Fruit fly (Drosophila melanogaster) whole organism, embryonic: ENCODE data around the gene Pde6.
A peak's percentile ranks its signal among the peaks of the same experiment; 100 is the strongest.

Source experiments
- ATbp ChIP-seq: fragments of 200-800 bp; sonication (Bioruptor generic); optimal IDR thresholded peaks from 2 replicates; lab custom pipeline; 2017; ENCODE audit warnings: missing biosample characterization, mild to moderate bottlenecking, missing genetic modification characterization, missing genetic modification reagents
- Abd-B ChIP-seq: fragments of 200-800 bp; sonication (Bioruptor generic); optimal IDR thresholded peaks from 2 replicates; lab custom pipeline; 2018; ENCODE audit warnings: missing biosample characterization, mild to moderate bottlenecking, missing genetic modification characterization, moderate library complexity
- Antp ChIP-seq: fragments of 200-800 bp; sonication (Bioruptor generic); optimal IDR thresholded peaks from 3 replicates; lab custom pipeline; 2016; ENCODE audit warnings: missing biosample characterization, missing genetic modification characterization
- CG10147 ChIP-seq: fragments of 200-800 bp; sonication (Bioruptor generic); optimal IDR thresholded peaks from 2 replicates; lab custom pipeline; 2019; ENCODE audit warnings: missing biosample characterization, mild to moderate bottlenecking, missing genetic modification characterization, moderate library complexity
- CG12391 ChIP-seq: fragments of 200-800 bp; sonication (Bioruptor generic); optimal IDR thresholded peaks from 3 replicates; lab custom pipeline; 2018; ENCODE audit warnings: missing biosample characterization, mild to moderate bottlenecking, missing genetic modification characterization, moderate library complexity
- CG13296 ChIP-seq: fragments of 200-800 bp; sonication (Bioruptor generic); optimal IDR thresholded peaks from 3 replicates; lab custom pipeline; 2018; ENCODE audit warnings: missing biosample characterization, mild to moderate bottlenecking, missing genetic modification characterization
- CG14667 ChIP-seq: fragments of 200-800 bp; sonication (Bioruptor generic); IDR thresholded peaks from 2 replicates; pipeline ENCODE4 v1.3.6; 2022; ENCODE audit warnings: missing biosample characterization, missing genetic modification characterization
- CG18011 ChIP-seq: fragments of 200-800 bp; sonication (Bioruptor generic); optimal IDR thresholded peaks from 2 replicates; lab custom pipeline; 2017; ENCODE audit warnings: missing biosample characterization, missing genetic modification characterization, mild to moderate bottlenecking, moderate library complexity, missing genotype
- CG2199 ChIP-seq: fragments of 200-800 bp; sonication (Bioruptor generic); IDR thresholded peaks from 3 replicates; pipeline ENCODE4 v1.3.6; 2022; ENCODE audit warnings: missing biosample characterization, missing genetic modification characterization
- CG4424 ChIP-seq: fragments of 200-800 bp; sonication (Bioruptor generic); optimal IDR thresholded peaks from 3 replicates; lab custom pipeline; 2016; ENCODE audit warnings: missing biosample characterization, missing genetic modification characterization
- CG4854 ChIP-seq: fragments of 200-800 bp; sonication (Bioruptor generic); optimal IDR thresholded peaks from 2 replicates; lab custom pipeline; 2016; ENCODE audit warnings: missing biosample characterization, missing genetic modification characterization, inconsistent platforms
- CG6854 ChIP-seq: fragments of 200-800 bp; sonication (Bioruptor generic); optimal IDR thresholded peaks from 3 replicates; lab custom pipeline; 2017; ENCODE audit warnings: missing biosample characterization, mild to moderate bottlenecking, missing genetic modification characterization
- CG7745 ChIP-seq: fragments of 200-800 bp; sonication (Bioruptor generic); optimal IDR thresholded peaks from 2 replicates; lab custom pipeline; 2018; ENCODE audit warnings: missing biosample characterization, mild to moderate bottlenecking, missing genetic modification characterization, moderate library complexity
- CG7839 ChIP-seq: fragments of 200-800 bp; sonication (Bioruptor generic); optimal IDR thresholded peaks from 3 replicates; lab custom pipeline; 2018; ENCODE audit warnings: missing biosample characterization, mild to moderate bottlenecking, missing genetic modification characterization, moderate library complexity
- CG7987 ChIP-seq: fragments of 200-800 bp; sonication (Bioruptor generic); optimal IDR thresholded peaks from 2 replicates; lab custom pipeline; 2018; ENCODE audit warnings: missing biosample characterization, mild to moderate bottlenecking, missing genetic modification characterization, moderate library complexity
- CG8359 ChIP-seq: fragments of 200-800 bp; sonication (Bioruptor generic); optimal IDR thresholded peaks from 2 replicates; lab custom pipeline; 2017; ENCODE audit warnings: missing biosample characterization, mild to moderate bottlenecking, missing genetic modification characterization, borderline replicate concordance
- CG9437 ChIP-seq: fragments of 200-800 bp; sonication (Bioruptor generic); optimal IDR thresholded peaks from 2 replicates; lab custom pipeline; 2018; ENCODE audit warnings: missing biosample characterization, mild to moderate bottlenecking, missing genetic modification characterization
- CG9817 ChIP-seq: fragments of 200-800 bp; sonication (Bioruptor generic); optimal IDR thresholded peaks from 2 replicates; lab custom pipeline; 2018; ENCODE audit warnings: missing biosample characterization, mild to moderate bottlenecking, missing genetic modification characterization, moderate library complexity
- CHES-1-like ChIP-seq: fragments of 200-800 bp; sonication (Bioruptor generic); optimal IDR thresholded peaks from 2 replicates; lab custom pipeline; 2016; ENCODE audit warnings: missing biosample characterization, missing genetic modification characterization
- Camta ChIP-seq: fragments of 200-800 bp; sonication (Bioruptor generic); optimal IDR thresholded peaks from 2 replicates; lab custom pipeline; 2016; ENCODE audit warnings: missing biosample characterization, missing genetic modification characterization
- D ChIP-seq, 2 experiments: fragments of 200-800 bp in 1 of 2; fragments of >200 bp in 1 of 2; sonication (Bioruptor generic) in 1 of 2; optimal IDR thresholded peaks; 2 replicates in 1 of 2; 3 replicates in 1 of 2; lab custom pipeline; 2017; ENCODE audit warnings: mild to moderate bottlenecking in 1 of 2, missing biosample characterization in 1 of 2, missing genetic modification characterization in 1 of 2, missing genetic modification reagents in 1 of 2
- Fer3 ChIP-seq: fragments of 200-800 bp; sonication (Bioruptor generic); optimal IDR thresholded peaks from 2 replicates; lab custom pipeline; 2018; ENCODE audit warnings: missing biosample characterization, mild to moderate bottlenecking, missing genetic modification characterization, moderate library complexity
- Hr78 ChIP-seq, 2 experiments: fragments of 200-800 bp in 1 of 2; fragments of >200 bp in 1 of 2; sonication (Bioruptor generic) in 1 of 2; optimal IDR thresholded peaks; 2 replicates each; lab custom pipeline; 2017 to 2019; ENCODE audit warnings: missing biosample characterization in 2 of 2, missing genetic modification characterization in 2 of 2, mild to moderate bottlenecking in 1 of 2, moderate library complexity in 1 of 2
- Max ChIP-seq: fragments of 200-800 bp; sonication (Bioruptor generic); optimal IDR thresholded peaks from 2 replicates; lab custom pipeline; 2016; ENCODE audit warnings: missing biosample characterization, mild to moderate bottlenecking, missing genetic modification characterization
- Mes4 ChIP-seq: fragments of 200-800 bp; sonication (Bioruptor generic); optimal IDR thresholded peaks from 2 replicates; lab custom pipeline; 2016; ENCODE audit warnings: missing biosample characterization, missing genetic modification characterization
- Mrtf ChIP-seq: fragments of 200-800 bp; sonication (Bioruptor generic); IDR thresholded peaks from 3 replicates; pipeline ENCODE4 v1.3.6; 2022; ENCODE audit warnings: missing biosample characterization, missing genetic modification characterization
- NK7.1 ChIP-seq: fragments of 200-800 bp; sonication (Bioruptor generic); optimal IDR thresholded peaks from 3 replicates; lab custom pipeline; 2016; ENCODE audit warnings: missing biosample characterization, missing genetic modification characterization
- Nf-YA ChIP-seq: fragments of 200-800 bp; sonication (Bioruptor generic); IDR thresholded peaks from 2 replicates; pipeline ENCODE4 v1.3.6; 2022; ENCODE audit warnings: missing biosample characterization, missing genetic modification characterization
- Sry-δ ChIP-seq: fragments of 200-800 bp; sonication (Bioruptor generic); optimal IDR thresholded peaks from 2 replicates; lab custom pipeline; 2016; ENCODE audit warnings: missing biosample characterization, missing genetic modification characterization
- al ChIP-seq: fragments of 200-800 bp; sonication (Bioruptor generic); IDR thresholded peaks from 2 replicates; pipeline ENCODE4 v1.3.6; 2022; ENCODE audit warnings: missing biosample characterization, missing genetic modification characterization
- amos ChIP-seq: fragments of 200-800 bp; sonication (Bioruptor generic); IDR thresholded peaks from 2 replicates; pipeline ENCODE4 v1.3.6; 2022; ENCODE audit warnings: missing biosample characterization, missing genetic modification characterization; ENCODE audit not compliant: partially characterized antibody
- aop ChIP-seq: fragments of 200-800 bp; sonication (Bioruptor generic); IDR thresholded peaks from 2 replicates; pipeline ENCODE4 v1.3.6; 2022; ENCODE audit warnings: missing biosample characterization, missing genetic modification characterization
- cg ChIP-seq: fragments of 200-800 bp; sonication (Bioruptor generic); optimal IDR thresholded peaks from 3 replicates; lab custom pipeline; 2019; ENCODE audit warnings: missing biosample characterization, mild to moderate bottlenecking, missing genetic modification characterization, moderate library complexity
- chif ChIP-seq, 2 experiments: fragments of 200-800 bp; sonication (Bioruptor generic); optimal IDR thresholded peaks; 3 replicates each; lab custom pipeline; 2016; ENCODE audit warnings: missing biosample characterization in 2 of 2, missing genetic modification characterization in 2 of 2
- chn ChIP-seq: fragments of 200-800 bp; sonication (Bioruptor generic); optimal IDR thresholded peaks from 2 replicates; lab custom pipeline; 2016; ENCODE audit warnings: missing biosample characterization, missing genetic modification characterization
- crc ChIP-seq: fragments of 200-800 bp; sonication (Bioruptor generic); optimal IDR thresholded peaks from 2 replicates; lab custom pipeline; 2016; ENCODE audit warnings: missing biosample characterization, missing genetic modification characterization
- croc ChIP-seq: fragments of 200-800 bp; sonication (Bioruptor generic); conservative IDR thresholded peaks from 3 replicates; pipeline ENCODE4 v1.3.6; 2022; ENCODE audit warnings: missing biosample characterization, missing genetic modification characterization
- esg ChIP-seq: fragments of 200-800 bp; sonication (Bioruptor generic); conservative IDR thresholded peaks from 2 replicates; pipeline ENCODE4 v1.3.6; 2022; ENCODE audit warnings: missing biosample characterization, missing genetic modification characterization
- gfzf ChIP-seq: fragments of 200-800 bp; sonication (Bioruptor generic); optimal IDR thresholded peaks from 2 replicates; lab custom pipeline; 2016; ENCODE audit warnings: missing biosample characterization, mild to moderate bottlenecking, missing genetic modification characterization, moderate library complexity
- hbn ChIP-seq: fragments of 200-800 bp; sonication (Bioruptor generic); IDR thresholded peaks from 2 replicates; pipeline ENCODE4 v1.3.6; 2022; ENCODE audit warnings: missing biosample characterization, missing genetic modification characterization; ENCODE audit not compliant: partially characterized antibody
- hkb ChIP-seq, 2 experiments: fragments of 200-800 bp in 1 of 2; fragments of >200 bp in 1 of 2; sonication (Bioruptor generic) in 1 of 2; IDR thresholded peaks in 1 of 2; optimal IDR thresholded peaks in 1 of 2; 2 replicates each; pipeline versions ENCODE4 v1.3.6 to Lab custom; 2017 to 2022; ENCODE audit warnings: missing biosample characterization in 1 of 2, missing genetic modification characterization in 1 of 2
- kay ChIP-seq: fragments of 200-800 bp; sonication (Bioruptor generic); optimal IDR thresholded peaks from 2 replicates; lab custom pipeline; 2016; ENCODE audit warnings: missing biosample characterization, missing genetic modification characterization
- odd ChIP-seq: fragments of 200-800 bp; sonication (Bioruptor generic); optimal IDR thresholded peaks from 2 replicates; lab custom pipeline; 2017; ENCODE audit warnings: missing biosample characterization, mild to moderate bottlenecking, missing genetic modification characterization
- ranshi ChIP-seq: fragments of 200-800 bp; sonication (Bioruptor generic); IDR thresholded peaks from 2 replicates; pipeline ENCODE4 v1.3.6; 2022; ENCODE audit warnings: missing biosample characterization, missing genetic modification characterization
- run ChIP-seq: fragments of 200-800 bp; sonication (Bioruptor generic); optimal IDR thresholded peaks from 3 replicates; lab custom pipeline; 2018; ENCODE audit warnings: missing biosample characterization, mild to moderate bottlenecking, missing genetic modification characterization
- sens ChIP-seq: fragments of 200-800 bp; sonication (Bioruptor generic); peaks from one replicate; lab custom pipeline; 2016; ENCODE audit warnings: missing biosample characterization, missing genetic modification characterization
- sisA ChIP-seq: fragments of 200-800 bp; sonication (Bioruptor generic); IDR thresholded peaks from 2 replicates; pipeline ENCODE4 v1.3.6; 2022; ENCODE audit warnings: missing biosample characterization, missing genetic modification characterization
- slou ChIP-seq: fragments of 200-800 bp; sonication (Bioruptor generic); optimal IDR thresholded peaks from 3 replicates; lab custom pipeline; 2016; ENCODE audit warnings: missing biosample characterization, missing genetic modification characterization
- tap ChIP-seq: fragments of 200-800 bp; optimal IDR thresholded peaks from 3 replicates; lab custom pipeline; 2019; ENCODE audit warnings: missing biosample characterization, mild to moderate bottlenecking, missing genetic modification characterization, moderate library complexity

Pde6 gene

dm6 chr3R:14469724-14470123, 88.4 kb downstream of the Pde6 start (continued):
- peak; percentile 39 for TF ChIP-seq chn (GFP tag; lab: Kevin White, UChicago)
- TF ChIP-seq cg: no peak
- TF ChIP-seq CG9437: peak; percentile 38
- TF ChIP-seq Hr78 (GFP tag; optimal IDR thresholded peaks at IDR 0.05; lab: Kevin White, UChicago): peak in 1 of 2 experiments; percentile 43
- peak; percentile 65 for TF ChIP-seq tap (tag; lab: Kevin White, UChicago)
- peak; percentile 45; the same call in 1 of the 3 replicates for TF ChIP-seq Mrtf
- no peak for TF ChIP-seq aop (GFP tag; lab: Robert Waterston, UW)
- peak; percentile 50 for TF ChIP-seq ATbp (GFP tag; lab: Kevin White, UChicago)
- no peak for TF ChIP-seq CG6854
- TF ChIP-seq CG7987 (GFP tag; lab: Kevin White, UChicago): no peak
- TF ChIP-seq CHES-1-like (GFP tag; lab: Kevin White, UChicago): no peak
- TF ChIP-seq Abd-B (GFP tag; lab: Kevin White, UChicago): peak; percentile 41
- no peak for TF ChIP-seq slou (GFP tag; lab: Kevin White, UChicago)
- no peak for TF ChIP-seq CG10147 (GFP tag; lab: Kevin White, UChicago)
- peak; percentile 36 for TF ChIP-seq CG8359 (GFP tag; lab: Kevin White, UChicago)
- no peak for TF ChIP-seq al
- peak; percentile 5 for TF ChIP-seq Fer3 (tag; lab: Kevin White, UChicago)
- TF ChIP-seq CG12391 (tag; lab: Kevin White, UChicago): peak; percentile 82
- TF ChIP-seq CG4854 (GFP tag; lab: Kevin White, UChicago): peak; percentile 7
- peak; percentile 50; the same call in 1 of the 2 replicates for TF ChIP-seq Nf-YA (GFP tag; lab: Robert Waterston, UW)
- TF ChIP-seq CG2199 (GFP tag; lab: Robert Waterston, UW): peak; percentile 25; the same call in 1 of the 3 replicates
- TF ChIP-seq CG7745 (tag; lab: Kevin White, UChicago): no peak
- TF ChIP-seq Camta (GFP tag; lab: Kevin White, UChicago): no peak
- TF ChIP-seq crc (GFP tag; lab: Kevin White, UChicago): no peak
- no peak for TF ChIP-seq D (optimal IDR thresholded peaks at IDR 0.05; lab: Kevin White, UChicago)
- peak; percentile 63 for TF ChIP-seq D (GFP tag; optimal IDR thresholded peaks at IDR 0.05; lab: Kevin White, UChicago)
- TF ChIP-seq ranshi (GFP tag; lab: Robert Waterston, UW): peak; percentile 51; the same call in 1 of the 2 replicates
- peak; percentile 51; the same call in 1 of the 2 replicates for TF ChIP-seq esg (GFP tag; lab: Robert Waterston, UW)
- TF ChIP-seq CG18011 (GFP tag; lab: Kevin White, UChicago): no peak
- peak; percentile 55 for TF ChIP-seq Max
- no peak for TF ChIP-seq hbn (GFP tag; lab: Robert Waterston, UW)
- no peak for TF ChIP-seq Mes4 (GFP tag; lab: Kevin White, UChicago)
- peak; percentile 42 to 62 for TF ChIP-seq chif (GFP tag; optimal IDR thresholded peaks at IDR 0.05; lab: Kevin White, UChicago)
- no peak for TF ChIP-seq Antp (GFP tag; lab: Kevin White, UChicago)
- peak; percentile 69 for TF ChIP-seq CG4424
- no peak for TF ChIP-seq Sry-δ (GFP tag; lab: Kevin White, UChicago)
- no peak for TF ChIP-seq hkb (optimal IDR thresholded peaks at IDR 0.05; lab: Kevin White, UChicago)
- peak; percentile 52; the same call in 1 of the 2 replicates for TF ChIP-seq hkb (GFP tag; IDR thresholded peaks at IDR 0.05; lab: Robert Waterston, UW)
- TF ChIP-seq sens (GFP tag; lab: Kevin White, UChicago): peak; percentile 91
- TF ChIP-seq CG13296 (GFP tag; lab: Kevin White, UChicago): no peak
- TF ChIP-seq amos (GFP tag; lab: Robert Waterston, UW): no peak
- peak; percentile 21 for TF ChIP-seq run (tag; lab: Kevin White, UChicago)
- TF ChIP-seq CG7839 (tag; lab: Kevin White, UChicago): peak; percentile 72
- no peak for TF ChIP-seq NK7.1 (GFP tag; lab: Kevin White, UChicago)
- peak; percentile 63 for TF ChIP-seq croc (GFP tag; lab: Robert Waterston, UW)
- peak; percentile 58 for TF ChIP-seq odd
- TF ChIP-seq kay (GFP tag; lab: Kevin White, UChicago): peak; percentile 38
- peak; percentile 45; the same call in 1 of the 2 replicates for TF ChIP-seq sisA
- TF ChIP-seq gfzf: no peak
- TF ChIP-seq CG9817 (tag; lab: Kevin White, UChicago): peak; percentile 7
- TF ChIP-seq CG14667 (GFP tag; lab: Robert Waterston, UW): peak; percentile 60; the same call in 1 of the 2 replicates
